Worm (Caenorhabditis elegans): ENCODE results near the gene srbc-71.

- TF ChIP-seq unc-130 (GFP tag; optimal IDR thresholded peaks at IDR 0.05) (no peak), bed-2 (GFP tag; IDR thresholded peaks at IDR 0.05) (no peak), rcor-1 (GFP tag; IDR thresholded peaks at IDR 0.05) (no peak), snpc-4 (GFP tag; optimal IDR thresholded peaks at IDR 0.05) (no peak), snpc-4 (tag; optimal IDR thresholded peaks at IDR 0.05) (no peak), zfh-2 (GFP tag; conservative IDR thresholded peaks at IDR 0.05) (no peak), B0019.2 (GFP tag; conservative IDR thresholded peaks at IDR 0.05) (no peak), efl-1 (GFP tag; optimal IDR thresholded peaks at IDR 0.05) (no peak), B0261.1 (tag; optimal IDR thresholded peaks at IDR 0.05) (no peak), rpc-1 (optimal IDR thresholded peaks at IDR 0.05) (no peak), rpc-1 (tag; optimal IDR thresholded peaks at IDR 0.05) (no peak), madf-3 (GFP tag; IDR thresholded peaks at IDR 0.05) (no peak), F57A8.1 (GFP tag; optimal IDR thresholded peaks at IDR 0.05) (no peak), lin-40 (tag; optimal IDR thresholded peaks at IDR 0.05) (no peak), nhr-90 (tag; optimal IDR thresholded peaks at IDR 0.05) (no peak), hmg-1.2 (GFP tag; IDR thresholded peaks at IDR 0.05) (no peak)
Measured at ce11 chrIV:4244510-4244909, 18.8 kb upstream of the srbc-71 start, which contains the start of gene col-34.

Data from whole organism, young adult.